Fruit fly (Drosophila melanogaster) whole organism, wandering third instar larva: ENCODE data around the gene CG6927.

Source experiments
- Abd-B ChIP-seq: fragments of >200 bp; optimal IDR thresholded peaks from 2 replicates; lab custom pipeline; 2017; ENCODE audit warnings: missing biosample characterization, missing genetic modification characterization
- CG32264 ChIP-seq: fragments of 200-800 bp; sonication (Bioruptor generic); optimal IDR thresholded peaks from 2 replicates; lab custom pipeline; 2016; ENCODE audit warnings: missing biosample characterization, missing genetic modification characterization
- CG9705 ChIP-seq: fragments of 200-800 bp; sonication (Bioruptor generic); optimal IDR thresholded peaks from 2 replicates; lab custom pipeline; 2018; ENCODE audit warnings: missing biosample characterization, mild to moderate bottlenecking, missing genetic modification characterization
- CrebA ChIP-seq: fragments of 200-800 bp; sonication (Bioruptor generic); optimal IDR thresholded peaks from 2 replicates; lab custom pipeline; 2016; ENCODE audit warnings: missing biosample characterization, mild to moderate bottlenecking, missing genetic modification characterization, borderline replicate concordance
- Dfd ChIP-seq: fragments of >200 bp; optimal IDR thresholded peaks from 2 replicates; lab custom pipeline; 2017; ENCODE audit warnings: missing biosample characterization, missing genetic modification characterization
- Dif ChIP-seq: fragments of 200-275, 200-300 bp; sonication (Bioruptor generic); optimal IDR thresholded peaks from 2 replicates; lab custom pipeline; 2018; ENCODE audit warnings: missing biosample characterization, missing genetic modification characterization; ENCODE audit not compliant: partially characterized antibody
- GATAd ChIP-seq: sonication (Bioruptor generic); optimal IDR thresholded peaks from 2 replicates; lab custom pipeline; 2016; ENCODE audit warnings: missing biosample characterization, missing genetic modification characterization
- HLH106 ChIP-seq: fragments of 200-800 bp; optimal IDR thresholded peaks from 3 replicates; lab custom pipeline; 2019; ENCODE audit warnings: missing biosample characterization, mild to moderate bottlenecking, missing genetic modification characterization, moderate library complexity
- Hnf4 ChIP-seq: fragments of 200-800 bp; sonication (Bioruptor generic); optimal IDR thresholded peaks from 2 replicates; lab custom pipeline; 2016; ENCODE audit warnings: missing biosample characterization, mild to moderate bottlenecking, missing genetic modification characterization
- Hr78 ChIP-seq: fragments of >200 bp; optimal IDR thresholded peaks from 2 replicates; lab custom pipeline; 2017; ENCODE audit warnings: missing biosample characterization, missing genetic modification characterization
- Hr83 ChIP-seq: fragments of 200-300 bp; sonication (Bioruptor generic); optimal IDR thresholded peaks from 2 replicates; lab custom pipeline; 2016; ENCODE audit warnings: missing biosample characterization, mild to moderate bottlenecking, missing genetic modification characterization, moderate library complexity; ENCODE audit not compliant: poor library complexity, severe bottlenecking
- Jra ChIP-seq: sonication (Bioruptor generic); optimal IDR thresholded peaks from 2 replicates; lab custom pipeline; 2016; ENCODE audit warnings: missing biosample characterization, missing genetic modification characterization
- Mio ChIP-seq: sonication (Bioruptor generic); optimal IDR thresholded peaks from 2 replicates; lab custom pipeline; 2016; ENCODE audit warnings: missing biosample characterization, missing genetic modification characterization
- Myc ChIP-seq: fragments of >200 bp; optimal IDR thresholded peaks from 2 replicates; lab custom pipeline; 2017
- N ChIP-seq: fragments of >200 bp; optimal IDR thresholded peaks from 2 replicates; lab custom pipeline; 2018; ENCODE audit warnings: missing biosample characterization, missing external identifiers, missing genetic modification characterization
- OdsH ChIP-seq: fragments of 200-800 bp; sonication (Bioruptor generic); optimal IDR thresholded peaks from 2 replicates; lab custom pipeline; 2016; ENCODE audit warnings: missing biosample characterization, mild to moderate bottlenecking, missing genetic modification characterization
- Rel ChIP-seq, 2 experiments: fragments of 200-800 bp; sonication (Bioruptor generic) in 1 of 2; optimal IDR thresholded peaks; 2 replicates in 1 of 2; 3 replicates in 1 of 2; lab custom pipeline; 2016 to 2019; ENCODE audit warnings: mild to moderate bottlenecking in 2 of 2, missing biosample characterization in 2 of 2, missing genetic modification characterization in 2 of 2, moderate library complexity in 1 of 2
- Sp1 ChIP-seq: fragments of 200-800 bp; sonication (Bioruptor generic); optimal IDR thresholded peaks from 3 replicates; lab custom pipeline; 2019; ENCODE audit warnings: missing biosample characterization, mild to moderate bottlenecking, missing genetic modification characterization, moderate library complexity
- Vsx2 ChIP-seq: fragments of 200-300, 225-300 bp; sonication (Bioruptor generic); optimal IDR thresholded peaks from 2 replicates; lab custom pipeline; 2018; ENCODE audit warnings: missing biosample characterization, missing genetic modification characterization; ENCODE audit not compliant: partially characterized antibody
- br ChIP-seq: fragments of 200-800 bp; sonication (Bioruptor generic); optimal IDR thresholded peaks from 2 replicates; lab custom pipeline; 2016; ENCODE audit warnings: missing biosample characterization, missing genetic modification characterization
- brk ChIP-seq: fragments of 200-800 bp; sonication (Bioruptor generic); optimal IDR thresholded peaks from 2 replicates; lab custom pipeline; 2016; ENCODE audit warnings: missing biosample characterization, mild to moderate bottlenecking, missing genetic modification characterization
- dl ChIP-seq, 2 experiments: fragments of 175-275, 200-275 bp in 1 of 2; fragments of 200-275 bp in 1 of 2; sonication (Bioruptor generic); optimal IDR thresholded peaks; lab custom pipeline; 2018; ENCODE audit warnings: mild to moderate bottlenecking in 2 of 2, missing biosample characterization in 2 of 2, missing genetic modification characterization in 2 of 2, moderate library complexity in 2 of 2; ENCODE audit not compliant: partially characterized antibody in 2 of 2, insufficient read depth in 1 of 2
- dmrt93B ChIP-seq: fragments of 200-800 bp; sonication (Bioruptor generic); optimal IDR thresholded peaks from 2 replicates; lab custom pipeline; 2018; ENCODE audit warnings: missing biosample characterization, mild to moderate bottlenecking, missing genetic modification characterization
- dsf ChIP-seq: sonication (Bioruptor generic); optimal IDR thresholded peaks from 2 replicates; lab custom pipeline; 2016; ENCODE audit warnings: missing biosample characterization, missing genetic modification characterization, borderline replicate concordance
- ey ChIP-seq: fragments of 200-800 bp; sonication (Bioruptor generic); optimal IDR thresholded peaks from 2 replicates; lab custom pipeline; 2016; ENCODE audit warnings: missing biosample characterization, missing genetic modification characterization
- foxo ChIP-seq, 2 experiments: fragments of 200-800 bp; sonication (Bioruptor generic); optimal IDR thresholded peaks; 2 replicates in 1 of 2; 3 replicates in 1 of 2; lab custom pipeline; 2016 to 2017; ENCODE audit warnings: missing biosample characterization in 2 of 2, missing genetic modification characterization in 2 of 2
- fru ChIP-seq: fragments of 200-800 bp; sonication (Bioruptor generic); optimal IDR thresholded peaks from 3 replicates; lab custom pipeline; 2016; ENCODE audit warnings: missing biosample characterization, mild to moderate bottlenecking, missing genetic modification characterization
- h ChIP-seq: fragments of 200-800 bp; sonication (Bioruptor generic); optimal IDR thresholded peaks from 3 replicates; lab custom pipeline; 2016; ENCODE audit warnings: missing biosample characterization, mild to moderate bottlenecking, missing genetic modification characterization
- jim ChIP-seq: fragments of 175-275, 200-325 bp; sonication (Bioruptor generic); optimal IDR thresholded peaks from 2 replicates; lab custom pipeline; 2016; ENCODE audit warnings: missing biosample characterization, mild to moderate bottlenecking, missing genetic modification characterization
- lola ChIP-seq: fragments of >200 bp; optimal IDR thresholded peaks from 2 replicates; lab custom pipeline; 2017; ENCODE audit warnings: missing biosample characterization, missing genetic modification characterization
- pan ChIP-seq: fragments of >200 bp; optimal IDR thresholded peaks from 2 replicates; lab custom pipeline; 2017
- psq ChIP-seq: fragments of 200-800 bp; sonication (Bioruptor generic); optimal IDR thresholded peaks from 3 replicates; lab custom pipeline; 2017; ENCODE audit warnings: missing biosample characterization, mild to moderate bottlenecking, missing genetic modification characterization, moderate library complexity
- rgr ChIP-seq: fragments of 200-800 bp; sonication (Bioruptor generic); optimal IDR thresholded peaks from 3 replicates; lab custom pipeline; 2016; ENCODE audit warnings: missing biosample characterization, mild to moderate bottlenecking, missing genetic modification characterization
- sage ChIP-seq: fragments of 200-800 bp; sonication (Bioruptor generic); optimal IDR thresholded peaks from 2 replicates; lab custom pipeline; 2016; ENCODE audit warnings: missing biosample characterization, mild to moderate bottlenecking, missing genetic modification characterization
- sv ChIP-seq: fragments of 200-800 bp; sonication (Bioruptor generic); optimal IDR thresholded peaks from 3 replicates; lab custom pipeline; 2016; ENCODE audit warnings: missing biosample characterization, missing genetic modification characterization
- tai ChIP-seq: sonication (Bioruptor generic); optimal IDR thresholded peaks from 2 replicates; lab custom pipeline; 2016; ENCODE audit warnings: missing biosample characterization, missing genetic modification characterization
- usp ChIP-seq: fragments of >200 bp; optimal IDR thresholded peaks from 2 replicates; lab custom pipeline; 2017; ENCODE audit warnings: missing biosample characterization, missing genetic modification characterization
- woc ChIP-seq: sonication (Bioruptor generic); optimal IDR thresholded peaks from 2 replicates; lab custom pipeline; 2016; ENCODE audit warnings: missing biosample characterization, mild to moderate bottlenecking, missing genetic modification characterization

Gene CG6927

DNA sequence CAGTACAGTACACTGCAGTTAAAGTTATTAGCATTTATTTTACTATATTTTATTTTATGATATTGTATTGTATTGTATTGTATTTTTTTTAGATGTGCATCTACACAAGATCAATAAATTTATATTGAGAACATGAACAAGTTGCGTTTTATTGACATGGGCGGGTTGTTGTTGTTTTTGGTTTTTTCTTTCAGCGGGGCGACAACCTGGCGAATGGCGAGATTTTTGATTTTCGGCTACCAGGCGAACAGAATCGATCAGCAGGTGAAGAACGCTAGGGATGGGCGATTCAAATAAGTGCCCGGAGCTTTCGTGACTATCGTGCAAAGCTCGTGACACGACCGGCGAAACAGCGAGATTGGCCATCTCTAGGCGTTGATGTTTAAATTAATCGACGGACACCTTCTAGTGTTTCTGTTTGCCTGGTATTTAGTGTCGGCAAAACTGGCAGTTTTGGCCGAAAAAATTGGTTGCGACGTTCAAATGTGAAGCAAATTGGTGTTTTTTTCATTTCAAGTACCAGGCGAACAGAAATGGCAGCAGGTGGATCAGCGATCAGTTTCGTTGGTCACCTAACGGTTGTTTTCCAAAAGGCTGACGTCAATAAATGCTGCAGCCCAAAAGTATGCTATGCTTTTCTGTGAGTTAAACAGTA lies 49.2 kb downstream of the CG6927 start:
- no peak for TF ChIP-seq Hnf4 (GFP tag; lab: Kevin White, UChicago)
- TF ChIP-seq jim (GFP tag; lab: Kevin White, UChicago): no peak
- no peak for TF ChIP-seq psq (GFP tag; lab: Kevin White, UChicago)
- peak; percentile 10 for TF ChIP-seq h (GFP tag; lab: Kevin White, UChicago)
- no peak for TF ChIP-seq dsf (GFP tag; lab: Kevin White, UChicago)
- TF ChIP-seq usp: no peak
- TF ChIP-seq Abd-B (GFP tag; lab: Kevin White, UChicago): no peak
- no peak for TF ChIP-seq br (GFP tag; lab: Kevin White, UChicago)
- TF ChIP-seq dl (GFP tag; optimal IDR thresholded peaks at IDR 0.05; lab: Kevin White, UChicago; ENCODE audit: insufficient read depth in 1 of 2, partially characterized antibody in 2 of 2): no peak
- peak; percentile 21 for TF ChIP-seq rgr (GFP tag; lab: Kevin White, UChicago)
- TF ChIP-seq Dif: peak; percentile 12
- no peak for TF ChIP-seq fru
- no peak for TF ChIP-seq Jra (GFP tag; lab: Kevin White, UChicago)
- TF ChIP-seq CrebA: no peak
- TF ChIP-seq dmrt93B (GFP tag; lab: Kevin White, UChicago): no peak
- TF ChIP-seq OdsH (GFP tag; lab: Kevin White, UChicago): no peak
- no peak for TF ChIP-seq ey (GFP tag; lab: Kevin White, UChicago)
- TF ChIP-seq sv (GFP tag; lab: Kevin White, UChicago): no peak
- no peak for TF ChIP-seq lola
- TF ChIP-seq pan: no peak
- TF ChIP-seq brk: no peak
- TF ChIP-seq CG9705 (GFP tag; lab: Kevin White, UChicago): no peak
- TF ChIP-seq foxo (GFP tag; optimal IDR thresholded peaks at IDR 0.05; lab: Kevin White, UChicago): peak in 1 of 2 experiments; percentile 5
- no peak for TF ChIP-seq Hr78 (GFP tag; lab: Kevin White, UChicago)
- no peak for TF ChIP-seq GATAd
- no peak for TF ChIP-seq N (GFP tag; lab: Kevin White, UChicago)
- no peak for TF ChIP-seq Dfd (GFP tag; lab: Kevin White, UChicago)
- TF ChIP-seq Sp1 (GFP tag; lab: Kevin White, UChicago): no peak
- no peak for TF ChIP-seq tai
- no peak for TF ChIP-seq HLH106 (tag; lab: Kevin White, UChicago)
- no peak for TF ChIP-seq Mio
- no peak for TF ChIP-seq CG32264
- no peak for TF ChIP-seq woc
- TF ChIP-seq Rel (GFP tag; optimal IDR thresholded peaks at IDR 0.05; lab: Kevin White, UChicago): no peak
- TF ChIP-seq Rel (tag; optimal IDR thresholded peaks at IDR 0.05; lab: Kevin White, UChicago): no peak
- TF ChIP-seq sage (GFP tag; lab: Kevin White, UChicago): no peak
- peak; percentile 7 for TF ChIP-seq Hr83 (GFP tag; lab: Kevin White, UChicago)
- TF ChIP-seq Vsx2 (GFP tag; lab: Kevin White, UChicago): no peak
- peak; percentile 61 for TF ChIP-seq Myc (lab: Kevin White, UChicago)
